Worm (Caenorhabditis elegans) whole organism, dauer: ENCODE data around the gene Y82E9BR.10.

Experiments
- unc-62 ChIP-seq: sonication (generic microtip); optimal IDR thresholded peaks from 2 replicates; lab custom pipeline; 2017; ENCODE audit warnings: missing biosample characterization, missing genetic modification reagents, missing genetic modification characterization

Gene Y82E9BR.10

ce11 chrIII:1349313-1349712 lies 26.1 kb downstream of the Y82E9BR.10 start, which contains the start of gene fbxa-25:
fbxa-25 (minus strand) TSS chrIII:1349450.
- TF ChIP-seq unc-62 (GFP tag; lab: Kevin White, UChicago): no peak

ce11 chrIII:1347539-1347938 lies 27.9 kb downstream of the Y82E9BR.10 start, which contains the start of gene Y82E9BL.5:
Y82E9BL.5 (minus strand) TSS chrIII:1347639.
- no peak for TF ChIP-seq unc-62 (GFP tag; lab: Kevin White, UChicago)

- no peak for TF ChIP-seq unc-62 (GFP tag; lab: Kevin White, UChicago)
Measured at ce11 chrIII:1347003-1347402, 28.4 kb downstream of the Y82E9BR.10 start.

ce11 chrIII:1345694-1346093 lies 29.7 kb downstream of the Y82E9BR.10 start, which contains the start of gene Y82E9BL.6:
Y82E9BL.6 (minus strand) TSS chrIII:1345794.
- no peak for TF ChIP-seq unc-62 (GFP tag; lab: Kevin White, UChicago)

- no peak for TF ChIP-seq unc-62 (GFP tag; lab: Kevin White, UChicago)
Measured at ce11 chrIII:1342919-1343419, 32.4 kb downstream of the Y82E9BR.10 start, which contains the start of gene fbxa-27. fbxa-27 (plus strand) TSS chrIII:1342969.

ce11 chrIII:1342488-1342887 lies 32.9 kb downstream of the Y82E9BR.10 start, which contains the start of gene fbxa-26:
fbxa-26 (minus strand) TSS chrIII:1342522.
- no peak for TF ChIP-seq unc-62 (GFP tag; lab: Kevin White, UChicago)

ce11 chrIII:1340240-1340639 lies 35.2 kb downstream of the Y82E9BR.10 start, which contains the start of gene fbxa-5:
fbxa-5 (minus strand) TSS chrIII:1340340.
- no peak for TF ChIP-seq unc-62 (GFP tag; lab: Kevin White, UChicago)

- TF ChIP-seq unc-62 (GFP tag; lab: Kevin White, UChicago): no peak
Measured at ce11 chrIII:1331894-1332293, 43.5 kb downstream of the Y82E9BR.10 start, which contains the start of gene Y82E9BL.19. Y82E9BL.19 (plus strand) TSS chrIII:1332016.

ce11 chrIII:1326490-1326889 lies 48.9 kb downstream of the Y82E9BR.10 start, which contains the start of gene Y82E9BL.18:
Y82E9BL.18 (plus strand) TSS chrIII:1326790.
- no peak for TF ChIP-seq unc-62 (GFP tag; lab: Kevin White, UChicago)
